Worm (Caenorhabditis elegans) whole organism, young adult: ENCODE measurements around the gene sru-40.

ENCODE experiments used
- D2030.7 ChIP-seq: fragments of 200-800 bp; sonication (Bioruptor generic); IDR thresholded peaks from 2 replicates; pipeline ENCODE4 v1.3.6; 2022; ENCODE audit warnings: missing genetic modification reagents, missing genetic modification characterization, missing compliant biosample characterization
- F33H1.4 ChIP-seq: fragments of 200-800 bp; sonication (Bioruptor generic); IDR thresholded peaks from 2 replicates; pipeline ENCODE4 v1.3.6; 2022; ENCODE audit warnings: missing genetic modification reagents, missing genetic modification characterization, missing compliant biosample characterization
- F52B5.7 ChIP-seq: sonication (generic microtip); optimal IDR thresholded peaks from 2 replicates; lab custom pipeline; 2016; ENCODE audit warnings: mild to moderate bottlenecking, missing genetic modification characterization, missing compliant biosample characterization
- ama-1 ChIP-seq, 3 experiments: fragments of 150-350 bp in 1 of 3; sonication (generic microtip) in 2 of 3; optimal IDR thresholded peaks; 2 replicates each; lab custom pipeline; 2014 to 2018; ENCODE audit warnings: missing biosample characterization in 2 of 3, missing genetic modification characterization in 2 of 3, missing genetic modification reagents in 2 of 3
- lin-35 ChIP-seq, 3 experiments: fragments of 150-350 bp in 2 of 3; sonication (generic microtip) in 1 of 3; optimal IDR thresholded peaks; 2 replicates each; lab custom pipeline; 2014 to 2018; ENCODE audit warnings: missing biosample characterization in 3 of 3, missing genetic modification characterization in 3 of 3, missing genetic modification reagents in 3 of 3
- lin-40 ChIP-seq: sonication (generic microtip); optimal IDR thresholded peaks from 2 replicates; lab custom pipeline; 2016; ENCODE audit warnings: missing genetic modification characterization, mild to moderate bottlenecking, missing compliant biosample characterization, missing genotype, missing genetic modification reagents
- lir-1 ChIP-seq: fragments of 200-800 bp; sonication (Bioruptor generic); conservative IDR thresholded peaks from 2 replicates; pipeline ENCODE4 v1.3.6; 2022; ENCODE audit warnings: missing genetic modification reagents, missing genetic modification characterization, missing compliant biosample characterization
- lsy-27 ChIP-seq: sonication (generic microtip); optimal IDR thresholded peaks from 2 replicates; lab custom pipeline; 2017; ENCODE audit warnings: missing genetic modification characterization, mild to moderate bottlenecking, missing compliant biosample characterization, antibody characterized with exemption, missing genotype, borderline replicate concordance; ENCODE audit not compliant: insufficient read depth
- madf-10 ChIP-seq: sonication (generic microtip); optimal IDR thresholded peaks from 2 replicates; lab custom pipeline; 2016; ENCODE audit warnings: mild to moderate bottlenecking, missing genetic modification characterization, missing compliant biosample characterization
- snpc-1.1 ChIP-seq: sonication (generic microtip); optimal IDR thresholded peaks from 2 replicates; lab custom pipeline; 2017; ENCODE audit warnings: missing genetic modification characterization, mild to moderate bottlenecking, missing compliant biosample characterization, antibody characterized with exemption, moderate library complexity, missing genotype, missing genetic modification reagents; ENCODE audit not compliant: insufficient read depth
- snpc-3.4 ChIP-seq: sonication (generic microtip); optimal IDR thresholded peaks from 2 replicates; lab custom pipeline; 2017; ENCODE audit warnings: missing genetic modification characterization, mild to moderate bottlenecking, missing compliant biosample characterization, antibody characterized with exemption, moderate library complexity, missing genotype, missing genetic modification reagents

ce11 chrV:9782969-9783368 lies 50.8 kb downstream of the sru-40 start, which contains the start of gene F46B6.5:
- no peak for TF ChIP-seq D2030.7 (GFP tag; lab: Robert Waterston, UW)
- no peak for TF ChIP-seq lir-1 (GFP tag; lab: Robert Waterston, UW)
- no peak for TF ChIP-seq lsy-27 (tag; lab: Kevin White, UChicago)
- TF ChIP-seq lin-40: no peak
- TF ChIP-seq lin-35 (GFP tag; optimal IDR thresholded peaks at IDR 0.05; lab: Kevin White, UChicago): no peak
- TF ChIP-seq F52B5.7: no peak
- no peak for TF ChIP-seq snpc-3.4
- TF ChIP-seq madf-10 (tag; lab: Kevin White, UChicago): no peak
- no peak for TF ChIP-seq snpc-1.1 (tag; lab: Kevin White, UChicago)
- no peak for TF ChIP-seq ama-1 (optimal IDR thresholded peaks at IDR 0.05; lab: Kevin White, UChicago)
- TF ChIP-seq ama-1 (GFP tag; optimal IDR thresholded peaks at IDR 0.05; lab: Kevin White, UChicago): no peak
- TF ChIP-seq F33H1.4: no peak
